Worm (Caenorhabditis elegans): Measurements from ENCODE around the gene B0554.7.

Gene B0554.7

ce11 chrV:446988-447387, 6.2 kb upstream of the B0554.7 start:
- no peak for TF ChIP-seq pha-4 (GFP tag; IDR thresholded peaks at IDR 0.05)
- TF ChIP-seq pha-4 (tag; optimal IDR thresholded peaks at IDR 0.05): no peak
- no peak for TF ChIP-seq dpl-1 (GFP tag; optimal IDR thresholded peaks at IDR 0.05)
- no peak for TF ChIP-seq hif-1 (tag; optimal IDR thresholded peaks at IDR 0.05)
- no peak for TF ChIP-seq ztf-11 (tag; optimal IDR thresholded peaks at IDR 0.05)
- TF ChIP-seq gei-8 (GFP tag; optimal IDR thresholded peaks at IDR 0.05): no peak
- no peak for TF ChIP-seq spr-1 (tag; optimal IDR thresholded peaks at IDR 0.05)
- TF ChIP-seq T20F7.1 (GFP tag; optimal IDR thresholded peaks at IDR 0.05): no peak
- no peak for TF ChIP-seq vab-7 (GFP tag; IDR thresholded peaks at IDR 0.05)
- TF ChIP-seq daf-16 (GFP tag; optimal IDR thresholded peaks at IDR 0.05): no peak
- no peak for TF ChIP-seq daf-16 (tag; optimal IDR thresholded peaks at IDR 0.05)
- no peak for TF ChIP-seq unc-130 (GFP tag; optimal IDR thresholded peaks at IDR 0.05)
- TF ChIP-seq set-16 (GFP tag; IDR thresholded peaks at IDR 0.05): peak; percentile 58
- TF ChIP-seq hlh-30 (tag; optimal IDR thresholded peaks at IDR 0.05; ENCODE audit: insufficient read depth): no peak
- no peak for TF ChIP-seq fos-1 (tag; optimal IDR thresholded peaks at IDR 0.05)
- TF ChIP-seq attf-4 (tag; optimal IDR thresholded peaks at IDR 0.05): no peak
- TF ChIP-seq zip-11 (GFP tag; IDR thresholded peaks at IDR 0.05): no peak
- 0 out of 2 replicates have a peak, but pooled peaks have one; percentile 9 for TF ChIP-seq F44E2.7 (GFP tag; IDR thresholded peaks at IDR 0.05)
- no peak for TF ChIP-seq aha-1 (tag)
- no peak for TF ChIP-seq daf-19 (GFP tag; conservative IDR thresholded peaks at IDR 0.05)
- peak in 1 of 2 experiments; percentile 27 for TF ChIP-seq unc-62 (GFP tag; optimal IDR thresholded peaks at IDR 0.05 in 1 of 2)
- TF ChIP-seq unc-62 (tag; optimal IDR thresholded peaks at IDR 0.05): no peak
- TF ChIP-seq ztf-7 (tag; optimal IDR thresholded peaks at IDR 0.05): no peak

ce11 chrV:446574-446973, 5.8 kb upstream of the B0554.7 start, which contains the start of gene srh-34:
srh-34 (minus strand) TSS chrV:446674.
- TF ChIP-seq ceh-28 (tag; optimal IDR thresholded peaks at IDR 0.05) (no peak), ctbp-1 (GFP tag; IDR thresholded peaks at IDR 0.05) (no peak), nhr-102 (tag; optimal IDR thresholded peaks at IDR 0.05) (no peak), F26F4.8 (GFP tag; conservative IDR thresholded peaks at IDR 0.05) (no peak), hlh-11 (tag; optimal IDR thresholded peaks at IDR 0.05) (no peak), ztf-7 (tag; optimal IDR thresholded peaks at IDR 0.05) (no peak), dpl-1 (GFP tag; optimal IDR thresholded peaks at IDR 0.05) (no peak), unc-62 (GFP tag; optimal IDR thresholded peaks at IDR 0.05 in 1 of 2) (no peak), unc-62 (tag; optimal IDR thresholded peaks at IDR 0.05) (no peak), lin-38 (GFP tag; IDR thresholded peaks at IDR 0.05) (no peak), mes-2 (tag; optimal IDR thresholded peaks at IDR 0.05; ENCODE audit: poor library complexity, severe bottlenecking) (no peak), T20F7.1 (GFP tag; optimal IDR thresholded peaks at IDR 0.05) (no peak), D1046.2 (GFP tag; IDR thresholded peaks at IDR 0.05) (no peak), lin-29 (GFP tag; IDR thresholded peaks at IDR 0.05) (no peak)

- TF ChIP-seq hlh-11 (tag; optimal IDR thresholded peaks at IDR 0.05): no peak
- no peak for TF ChIP-seq pqm-1 (tag; optimal IDR thresholded peaks at IDR 0.05)
- no peak for TF ChIP-seq madf-9 (GFP tag; conservative IDR thresholded peaks at IDR 0.05)
- TF ChIP-seq unc-62 (GFP tag; optimal IDR thresholded peaks at IDR 0.05 in 1 of 2): no peak
- TF ChIP-seq unc-62 (tag; optimal IDR thresholded peaks at IDR 0.05): no peak
- TF ChIP-seq mxl-3 (GFP tag; optimal IDR thresholded peaks at IDR 0.05): no peak
- no peak for TF ChIP-seq F37D6.2 (tag; optimal IDR thresholded peaks at IDR 0.05)
- no peak for TF ChIP-seq T26A8.4 (GFP tag; IDR thresholded peaks at IDR 0.05)
- TF ChIP-seq cey-2 (tag; optimal IDR thresholded peaks at IDR 0.05; ENCODE audit: borderline replicate concordance, insufficient read depth): no peak
- no peak for TF ChIP-seq vab-7 (GFP tag; IDR thresholded peaks at IDR 0.05)
Observed at ce11 chrV:443193-443592, 2.4 kb upstream of the B0554.7 start, which contains the start of gene srh-33. srh-33 (minus strand) TSS chrV:443293.
